Fruit fly (Drosophila melanogaster): ENCODE data around the gene Nin.

DNA sequence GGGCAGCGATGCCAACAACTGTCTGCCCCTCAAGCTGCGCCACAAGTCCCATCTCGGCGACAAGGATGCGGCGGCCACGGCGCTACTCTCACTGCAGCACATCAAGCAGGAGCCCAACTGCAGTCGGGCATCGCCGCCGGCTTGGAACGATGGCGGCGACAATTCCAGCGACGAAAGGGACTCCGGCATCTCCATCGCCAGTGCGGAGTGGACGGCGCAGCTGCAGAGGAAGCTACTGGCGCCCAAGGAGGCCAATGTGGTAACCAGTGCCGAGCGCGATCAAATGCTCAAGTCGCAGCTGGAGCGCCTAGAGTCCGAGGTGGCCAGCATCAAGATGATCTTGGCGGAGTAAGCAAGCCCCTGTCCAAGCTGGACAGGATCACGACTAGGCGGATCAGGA is 31.0 kb upstream of the Nin start:
- TF ChIP-seq h (optimal IDR thresholded peaks at IDR 0.05) (no peak), Sin3A (optimal IDR thresholded peaks at IDR 0.05) (no peak), psq (optimal IDR thresholded peaks at IDR 0.05) (no peak), Myc (optimal IDR thresholded peaks at IDR 0.05) (no peak)
